Fruit fly (Drosophila melanogaster): Measurements from ENCODE around the gene CG3604.

DNA sequence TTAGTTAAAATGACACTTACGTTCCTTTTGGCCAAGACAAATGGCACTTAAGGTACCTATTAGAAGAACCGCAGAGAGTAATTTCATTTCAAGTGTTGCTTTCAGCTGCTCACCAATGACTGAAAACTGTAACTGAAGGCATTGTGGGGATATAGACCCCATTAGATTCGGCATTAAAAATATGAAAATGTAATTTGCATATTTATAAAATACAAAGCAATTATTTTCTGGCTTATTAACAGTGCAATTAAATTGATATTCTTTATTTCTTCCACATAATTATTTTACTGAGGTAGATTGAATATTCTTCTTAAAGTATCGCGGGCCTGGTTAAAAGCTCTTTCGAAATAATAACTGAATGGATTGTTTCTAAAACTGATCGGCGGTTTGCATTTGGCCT, 28.6 kb downstream of the CG3604 start, which contains the start of gene Sfp24Bd:
- TF ChIP-seq CG32121 (GFP tag; IDR thresholded peaks at IDR 0.05) (no peak), CG15710 (tag; optimal IDR thresholded peaks at IDR 0.05) (no peak), Ets98B (GFP tag; IDR thresholded peaks at IDR 0.05) (no peak), CG17806 (tag; optimal IDR thresholded peaks at IDR 0.05) (no peak), CG10348 (GFP tag; IDR thresholded peaks at IDR 0.05) (no peak), CG12605 (GFP tag; IDR thresholded peaks at IDR 0.05) (no peak), Pif1B (GFP tag; optimal IDR thresholded peaks at IDR 0.05) (no peak), CG34367 (tag; optimal IDR thresholded peaks at IDR 0.05) (no peak), CG13204 (GFP tag; optimal IDR thresholded peaks at IDR 0.05) (no peak), Pif1A (GFP tag; optimal IDR thresholded peaks at IDR 0.05) (no peak), CG4496 (GFP tag; IDR thresholded peaks at IDR 0.05) (no peak), CG9948 (tag; optimal IDR thresholded peaks at IDR 0.05) (no peak), EcR (GFP tag; optimal IDR thresholded peaks at IDR 0.05) (no peak), CG8301 (tag; optimal IDR thresholded peaks at IDR 0.05) (no peak)

Data from whole organism, pupa.